Worm (Caenorhabditis elegans): ENCODE data around the gene fbxb-82.

fbxb-82 gene

ce11 chrIII:130650-131049 is 12.4 kb downstream of the fbxb-82 start, which contains the start of the genes nhr-280 and C29F9.2:
Gene nhr-280, minus strand, starts transcription at chrIII:130750.
Gene C29F9.2, plus strand, starts transcription at chrIII:130947.
- TF ChIP-seq tbx-9 (tag; optimal IDR thresholded peaks at IDR 0.05; ENCODE audit: borderline replicate concordance) (no peak), Y79H2A.3 (GFP tag; conservative IDR thresholded peaks at IDR 0.05) (no peak), nhr-80 (tag; optimal IDR thresholded peaks at IDR 0.05) (peak; percentile 1), snpc-4 (GFP tag; optimal IDR thresholded peaks at IDR 0.05) (no peak), snpc-4 (tag; optimal IDR thresholded peaks at IDR 0.05) (no peak), attf-5 (GFP tag; optimal IDR thresholded peaks at IDR 0.05) (no peak)

ce11 chrIII:124478-124877 is 18.5 kb downstream of the fbxb-82 start, which contains the start of gene pals-23:
Gene pals-23, plus strand, starts transcription at chrIII:124778.
- no peak for TF ChIP-seq madf-8 (GFP tag; conservative IDR thresholded peaks at IDR 0.05)
- no peak for TF ChIP-seq him-1 (tag; optimal IDR thresholded peaks at IDR 0.05)
- TF ChIP-seq Y53G8AR.9 (GFP tag; conservative IDR thresholded peaks at IDR 0.05): no peak
- no peak for TF ChIP-seq F52B5.7 (tag; optimal IDR thresholded peaks at IDR 0.05)
- no peak for TF ChIP-seq xnd-1 (tag; optimal IDR thresholded peaks at IDR 0.05)
- TF ChIP-seq ZK185.1 (tag; optimal IDR thresholded peaks at IDR 0.05; ENCODE audit: poor library complexity, severe bottlenecking): no peak
- TF ChIP-seq snpc-3.4 (tag; optimal IDR thresholded peaks at IDR 0.05): no peak
- TF ChIP-seq lsl-1 (GFP tag; optimal IDR thresholded peaks at IDR 0.05): no peak
- TF ChIP-seq efl-1 (GFP tag; optimal IDR thresholded peaks at IDR 0.05): no peak
- no peak for TF ChIP-seq nfyb-1 (GFP tag; IDR thresholded peaks at IDR 0.05)
- no peak for TF ChIP-seq unc-130 (GFP tag; optimal IDR thresholded peaks at IDR 0.05)
- TF ChIP-seq hmg-20 (GFP tag; IDR thresholded peaks at IDR 0.05): no peak
- no peak for TF ChIP-seq C17E4.6 (GFP tag; IDR thresholded peaks at IDR 0.05)
- TF ChIP-seq F23B12.7 (tag; optimal IDR thresholded peaks at IDR 0.05; ENCODE audit: insufficient read depth): no peak

- TF ChIP-seq egrh-3 (GFP tag; IDR thresholded peaks at IDR 0.05): 0 out of 2 replicates have a peak, but pooled peaks have one; percentile 24
- TF ChIP-seq dox-1 (GFP tag; IDR thresholded peaks at IDR 0.05): peak; percentile 52; the same call in 1 of the 2 replicates
These were observed 21.0 kb downstream of the fbxb-82 start, which contains the start of gene C29F9.12 for ce11 chrIII:121983-122449. Gene C29F9.12, minus strand, starts transcription at chrIII:122033.

ce11 chrIII:120199-120598 is 22.8 kb downstream of the fbxb-82 start, which contains the start of gene pals-24:
Gene pals-24, plus strand, starts transcription at chrIII:120435.
- peak; percentile 16 for TF ChIP-seq pha-4 (tag; optimal IDR thresholded peaks at IDR 0.05)
- no peak for TF ChIP-seq B0019.2 (GFP tag; conservative IDR thresholded peaks at IDR 0.05)
- no peak for TF ChIP-seq fkh-3 (tag; optimal IDR thresholded peaks at IDR 0.05)
- TF ChIP-seq dox-1 (GFP tag; IDR thresholded peaks at IDR 0.05): peak; percentile 46
- no peak for TF ChIP-seq mel-28 (tag; optimal IDR thresholded peaks at IDR 0.05; ENCODE audit: borderline replicate concordance)
- TF ChIP-seq attf-5 (GFP tag; optimal IDR thresholded peaks at IDR 0.05): peak; percentile 43
- peak; percentile 74; the same call in 1 of the 2 replicates for TF ChIP-seq cebp-1 (GFP tag; IDR thresholded peaks at IDR 0.05)
- peak; percentile 76 for TF ChIP-seq cebp-1 (tag; optimal IDR thresholded peaks at IDR 0.05)
- TF ChIP-seq egrh-3 (GFP tag; IDR thresholded peaks at IDR 0.05): no peak
- TF ChIP-seq nhr-80 (tag; optimal IDR thresholded peaks at IDR 0.05): peak; percentile 89

- TF ChIP-seq lin-40 (tag; optimal IDR thresholded peaks at IDR 0.05) (no peak), ztf-22 (GFP tag; optimal IDR thresholded peaks at IDR 0.05) (no peak), unc-62 (GFP tag; optimal IDR thresholded peaks at IDR 0.05) (no peak), zfh-2 (GFP tag; conservative IDR thresholded peaks at IDR 0.05) (no peak), snpc-1.1 (tag; optimal IDR thresholded peaks at IDR 0.05; ENCODE audit: insufficient read depth) (no peak), ccch-3 (GFP tag; optimal IDR thresholded peaks at IDR 0.05) (no peak), akir-1 (GFP tag; optimal IDR thresholded peaks at IDR 0.05) (no peak), rec-8 (tag; optimal IDR thresholded peaks at IDR 0.05) (no peak), unc-130 (GFP tag; optimal IDR thresholded peaks at IDR 0.05) (no peak), let-526 (GFP tag; IDR thresholded peaks at IDR 0.05) (no peak), Y95B8A.8 (GFP tag; IDR thresholded peaks at IDR 0.05) (no peak)
These were observed 25.2 kb downstream of the fbxb-82 start for ce11 chrIII:117857-118256.

All from whole organism, young adult.